Fruit fly (Drosophila melanogaster): ENCODE measurements around the gene myd.
A peak's percentile ranks its signal among the peaks of the same experiment; 100 is the strongest.

The myd gene

dm6 chr3R:19223369-19223768 lies 42.9 kb downstream of the myd start (continued):
- TF ChIP-seq B-H1 (GFP tag; IDR thresholded peaks at IDR 0.05) (no peak), caup (GFP tag; optimal IDR thresholded peaks at IDR 0.05; ENCODE audit: severe bottlenecking) (peak; percentile 66), CG34376 (GFP tag; optimal IDR thresholded peaks at IDR 0.05) (peak; percentile 90), sqz (GFP tag; optimal IDR thresholded peaks at IDR 0.05) (peak; percentile 42), CG3995 (GFP tag; optimal IDR thresholded peaks at IDR 0.05) (peak; percentile 37), lov (optimal IDR thresholded peaks at IDR 0.05) (no peak), lov (GFP tag; IDR thresholded peaks at IDR 0.05) (no peak), CoRest (tag; optimal IDR thresholded peaks at IDR 0.05) (no peak), salm (tag; optimal IDR thresholded peaks at IDR 0.05) (no peak), h (optimal IDR thresholded peaks at IDR 0.05) (no peak), Nf-YB (GFP tag; optimal IDR thresholded peaks at IDR 0.05) (peak; percentile 26), CG4820 (GFP tag; optimal IDR thresholded peaks at IDR 0.05) (no peak), rib (GFP tag; IDR thresholded peaks at IDR 0.05) (peak; percentile 85), CG12104 (GFP tag; optimal IDR thresholded peaks at IDR 0.05) (no peak), seq (GFP tag; IDR thresholded peaks at IDR 0.05) (peak; percentile 6; the same call in 1 of the 2 replicates), nau (GFP tag; optimal IDR thresholded peaks at IDR 0.05) (no peak), CG15269 (tag; optimal IDR thresholded peaks at IDR 0.05) (peak; percentile 41), repo (GFP tag; optimal IDR thresholded peaks at IDR 0.05) (no peak), Pdp1 (GFP tag; optimal IDR thresholded peaks at IDR 0.05) (no peak), CG10979 (tag; optimal IDR thresholded peaks at IDR 0.05) (no peak), CG10565 (GFP tag; optimal IDR thresholded peaks at IDR 0.05) (no peak), NC2β (GFP tag; optimal IDR thresholded peaks at IDR 0.05) (no peak), CG31388 (GFP tag; optimal IDR thresholded peaks at IDR 0.05) (no peak), CG12769 (tag; optimal IDR thresholded peaks at IDR 0.05) (peak; percentile 76), CG12071 (GFP tag; optimal IDR thresholded peaks at IDR 0.05) (peak; percentile 48), ftz-f1 (GFP tag; optimal IDR thresholded peaks at IDR 0.05) (peak; percentile 20), CG17385 (GFP tag; optimal IDR thresholded peaks at IDR 0.05) (peak; percentile 11), HHEX (GFP tag; optimal IDR thresholded peaks at IDR 0.05) (peak; percentile 36), sr (GFP tag; IDR thresholded peaks at IDR 0.05) (no peak), ham (GFP tag; IDR thresholded peaks at IDR 0.05) (no peak), Ets97D (GFP tag; optimal IDR thresholded peaks at IDR 0.05) (no peak), CG2678 (tag; optimal IDR thresholded peaks at IDR 0.05) (peak; percentile 46), CG11504 (tag; optimal IDR thresholded peaks at IDR 0.05) (no peak), CG13894 (tag; optimal IDR thresholded peaks at IDR 0.05) (peak; percentile 61), dpn (GFP tag; optimal IDR thresholded peaks at IDR 0.05) (no peak), D19B (GFP tag; optimal IDR thresholded peaks at IDR 0.05) (no peak), CG6813 (GFP tag; optimal IDR thresholded peaks at IDR 0.05) (peak; percentile 16), CG2129 (GFP tag; IDR thresholded peaks at IDR 0.05; ENCODE audit: partially characterized antibody) (no peak), Ada2b (GFP tag; IDR thresholded peaks at IDR 0.05) (no peak), chinmo (GFP tag; IDR thresholded peaks at IDR 0.05; ENCODE audit: partially characterized antibody) (peak; percentile 91; the same call in 3 of the 4 replicates), Atf6 (GFP tag; IDR thresholded peaks at IDR 0.05) (peak; percentile 44), Xbp1 (GFP tag; optimal IDR thresholded peaks at IDR 0.05) (no peak), wor (GFP tag; IDR thresholded peaks at IDR 0.05) (no peak), gro (GFP tag; optimal IDR thresholded peaks at IDR 0.05) (peak; percentile 62)
